Fruit fly (Drosophila melanogaster): ENCODE results near the gene Datp.

dm6 chr2L:9954119-9954518 is 15.5 kb upstream of the Datp start, which contains the start of the genes CG13126 and CG4709:
- TF ChIP-seq EcR (GFP tag; optimal IDR thresholded peaks at IDR 0.05), result no peak
- TF ChIP-seq psq (optimal IDR thresholded peaks at IDR 0.05), result no peak
